Fruit fly (Drosophila melanogaster) whole organism, embryonic: Measurements from ENCODE around the gene CG17646.

Experiments used
- Asciz ChIP-seq: fragments of 200-800 bp; sonication (Bioruptor generic); optimal IDR thresholded peaks from 2 replicates; lab custom pipeline; 2017; ENCODE audit warnings: missing biosample characterization, mild to moderate bottlenecking, missing genetic modification characterization, missing genetic modification reagents
- CG10147 ChIP-seq: fragments of 200-800 bp; sonication (Bioruptor generic); optimal IDR thresholded peaks from 2 replicates; lab custom pipeline; 2019; ENCODE audit warnings: missing biosample characterization, mild to moderate bottlenecking, missing genetic modification characterization, moderate library complexity
- CG11085 ChIP-seq: fragments of 200-800 bp; sonication (Bioruptor generic); IDR thresholded peaks from 2 replicates; pipeline ENCODE4 v1.3.6; 2022; ENCODE audit warnings: missing biosample characterization, missing genetic modification characterization
- CG12659 ChIP-seq: fragments of 200-800 bp; sonication (Bioruptor generic); optimal IDR thresholded peaks from 3 replicates; lab custom pipeline; 2017; ENCODE audit warnings: mild to moderate bottlenecking, missing biosample characterization, missing genetic modification reagents, missing genetic modification characterization
- CG13894 ChIP-seq: fragments of 200-800 bp; sonication (Bioruptor generic); optimal IDR thresholded peaks from 3 replicates; lab custom pipeline; 2018; ENCODE audit warnings: missing biosample characterization, mild to moderate bottlenecking, missing genetic modification characterization, moderate library complexity
- CG1603 ChIP-seq: fragments of 200-800 bp; sonication (Bioruptor generic); optimal IDR thresholded peaks from 2 replicates; lab custom pipeline; 2019; ENCODE audit warnings: missing biosample characterization, mild to moderate bottlenecking, missing genetic modification characterization, moderate library complexity
- CG16863 ChIP-seq: fragments of 200-800 bp; sonication (Bioruptor generic); optimal IDR thresholded peaks from 3 replicates; lab custom pipeline; 2016; ENCODE audit warnings: missing biosample characterization, missing genetic modification characterization
- CG17186 ChIP-seq: fragments of 200-800 bp; sonication (Bioruptor generic); optimal IDR thresholded peaks from 3 replicates; lab custom pipeline; 2017; ENCODE audit warnings: missing biosample characterization, missing genetic modification reagents, missing genetic modification characterization
- CG17361 ChIP-seq: fragments of 200-800 bp; sonication (Bioruptor generic); IDR thresholded peaks from 3 replicates; pipeline ENCODE4 v1.3.6; 2022; ENCODE audit warnings: missing biosample characterization, missing genetic modification characterization
- CG18011 ChIP-seq: fragments of 200-800 bp; sonication (Bioruptor generic); optimal IDR thresholded peaks from 2 replicates; lab custom pipeline; 2017; ENCODE audit warnings: missing biosample characterization, missing genetic modification characterization, mild to moderate bottlenecking, moderate library complexity, missing genotype
- CG18764 ChIP-seq: fragments of 200-800 bp; sonication (Bioruptor generic); optimal IDR thresholded peaks from 3 replicates; lab custom pipeline; 2016; ENCODE audit warnings: missing biosample characterization, missing genetic modification characterization
- CG2116 ChIP-seq: fragments of 200-800 bp; sonication (Bioruptor generic); optimal IDR thresholded peaks from 3 replicates; lab custom pipeline; 2018; ENCODE audit warnings: missing biosample characterization, mild to moderate bottlenecking, missing genetic modification characterization
- CG32532 ChIP-seq: fragments of 200-800 bp; sonication (Bioruptor generic); IDR thresholded peaks from 2 replicates; pipeline ENCODE4 v1.3.6; 2022; ENCODE audit warnings: missing biosample characterization, missing genetic modification characterization
- CG3407 ChIP-seq: fragments of 200-800 bp; sonication (Bioruptor generic); optimal IDR thresholded peaks from 2 replicates; lab custom pipeline; 2018; ENCODE audit warnings: missing biosample characterization, mild to moderate bottlenecking, missing genetic modification characterization
- CG4820 ChIP-seq: fragments of 200-800 bp; sonication (Bioruptor generic); optimal IDR thresholded peaks from 3 replicates; lab custom pipeline; 2016; ENCODE audit warnings: missing biosample characterization, missing genetic modification characterization
- CG5180 ChIP-seq: fragments of 200-800 bp; sonication (Bioruptor generic); optimal IDR thresholded peaks from 3 replicates; lab custom pipeline; 2017; ENCODE audit warnings: missing biosample characterization, missing genetic modification characterization, mild to moderate bottlenecking, moderate library complexity, missing genetic modification reagents
- CG6813 ChIP-seq: fragments of 200-800 bp; sonication (Bioruptor generic); optimal IDR thresholded peaks from 2 replicates; lab custom pipeline; 2017; ENCODE audit warnings: missing biosample characterization, missing genetic modification characterization, mild to moderate bottlenecking, moderate library complexity, missing genetic modification reagents
- CG7963 ChIP-seq: fragments of 200-800 bp; sonication (Bioruptor generic); IDR thresholded peaks from 3 replicates; pipeline ENCODE4 v1.3.6; 2022; ENCODE audit warnings: missing biosample characterization, missing genetic modification characterization; ENCODE audit not compliant: partially characterized antibody
- CG8924 ChIP-seq: fragments of 200-800 bp; optimal IDR thresholded peaks from 3 replicates; lab custom pipeline; 2019; ENCODE audit warnings: missing biosample characterization, mild to moderate bottlenecking, missing genetic modification characterization, moderate library complexity
- CoRest ChIP-seq: fragments of 200-800 bp; sonication (Bioruptor generic); optimal IDR thresholded peaks from 3 replicates; lab custom pipeline; 2018; ENCODE audit warnings: missing biosample characterization, mild to moderate bottlenecking, missing genetic modification characterization, moderate library complexity
- Ets97D ChIP-seq: fragments of 200-800 bp; sonication (Bioruptor generic); optimal IDR thresholded peaks from 3 replicates; lab custom pipeline; 2016; ENCODE audit warnings: missing biosample characterization, missing genetic modification characterization
- Fer1 ChIP-seq: fragments of 200-800 bp; sonication (Bioruptor generic); optimal IDR thresholded peaks from 2 replicates; lab custom pipeline; 2017; ENCODE audit warnings: missing biosample characterization, mild to moderate bottlenecking, missing genetic modification characterization
- HLH3B ChIP-seq: fragments of 200-800 bp; sonication (Bioruptor generic); IDR thresholded peaks from 2 replicates; pipeline ENCODE4 v1.3.6; 2022; ENCODE audit warnings: missing biosample characterization, missing genetic modification characterization
- Hr51 ChIP-seq, 2 experiments: fragments of 200-800 bp; sonication (Bioruptor generic); optimal IDR thresholded peaks; 2 replicates in 1 of 2; 3 replicates in 1 of 2; lab custom pipeline; 2016 to 2018; ENCODE audit warnings: missing biosample characterization in 2 of 2, missing genetic modification characterization in 2 of 2, mild to moderate bottlenecking in 1 of 2, moderate library complexity in 1 of 2
- Med ChIP-seq: fragments of 200-800 bp; sonication (Bioruptor generic); peaks from one replicate; lab custom pipeline; 2016; ENCODE audit warnings: missing biosample characterization, missing genetic modification characterization, mild to moderate bottlenecking, inconsistent platforms, moderate library complexity
- Mrtf ChIP-seq: fragments of 200-800 bp; sonication (Bioruptor generic); IDR thresholded peaks from 3 replicates; pipeline ENCODE4 v1.3.6; 2022; ENCODE audit warnings: missing biosample characterization, missing genetic modification characterization
- Nf-YC ChIP-seq: fragments of 200-800 bp; optimal IDR thresholded peaks from 3 replicates; lab custom pipeline; 2019; ENCODE audit warnings: missing biosample characterization, mild to moderate bottlenecking, missing genetic modification characterization, moderate library complexity
- Sox102F ChIP-seq: fragments of 200-800 bp; sonication (Bioruptor generic); optimal IDR thresholded peaks from 2 replicates; lab custom pipeline; 2018; ENCODE audit warnings: missing biosample characterization, mild to moderate bottlenecking, missing genetic modification characterization, moderate library complexity
- Sry-δ ChIP-seq: fragments of 200-800 bp; sonication (Bioruptor generic); optimal IDR thresholded peaks from 2 replicates; lab custom pipeline; 2016; ENCODE audit warnings: missing biosample characterization, missing genetic modification characterization
- Taf1 ChIP-seq: fragments of 200-800 bp; sonication (Bioruptor generic); IDR thresholded peaks from 2 replicates; pipeline ENCODE4 v1.3.6; 2022; ENCODE audit warnings: missing biosample characterization, missing genetic modification characterization
- Xrp1 ChIP-seq: fragments of 200-800 bp; sonication (Bioruptor generic); IDR thresholded peaks from 2 replicates; pipeline ENCODE4 v1.3.6; 2022; ENCODE audit warnings: missing biosample characterization, missing genetic modification characterization
- br ChIP-seq: fragments of >200 bp; optimal IDR thresholded peaks from 2 replicates; lab custom pipeline; 2017
- chn ChIP-seq: fragments of 200-800 bp; sonication (Bioruptor generic); optimal IDR thresholded peaks from 2 replicates; lab custom pipeline; 2016; ENCODE audit warnings: missing biosample characterization, missing genetic modification characterization
- ci ChIP-seq: fragments of 200-800 bp; sonication (Bioruptor generic); IDR thresholded peaks from 3 replicates; pipeline ENCODE4 v1.3.6; 2022; ENCODE audit warnings: missing biosample characterization, missing genetic modification characterization
- emc ChIP-seq: fragments of 200-800 bp; sonication (Bioruptor generic); optimal IDR thresholded peaks from 2 replicates; lab custom pipeline; 2016; ENCODE audit warnings: missing biosample characterization, missing genetic modification characterization
- gfzf ChIP-seq: fragments of 200-800 bp; sonication (Bioruptor generic); optimal IDR thresholded peaks from 2 replicates; lab custom pipeline; 2016; ENCODE audit warnings: missing biosample characterization, mild to moderate bottlenecking, missing genetic modification characterization, moderate library complexity
- jumu ChIP-seq: fragments of 200-800 bp; sonication (Bioruptor generic); optimal IDR thresholded peaks from 3 replicates; lab custom pipeline; 2016; ENCODE audit warnings: missing biosample characterization, missing genetic modification characterization
- lilli ChIP-seq: fragments of 200-800 bp; sonication (Bioruptor generic); optimal IDR thresholded peaks from 3 replicates; lab custom pipeline; 2016; ENCODE audit warnings: missing biosample characterization, missing genetic modification characterization
- lmd ChIP-seq: fragments of 200-800 bp; sonication (Bioruptor generic); IDR thresholded peaks from 2 replicates; pipeline ENCODE4 v1.3.6; 2022; ENCODE audit warnings: missing biosample characterization, missing genetic modification characterization
- luna ChIP-seq: fragments of 200-800 bp; sonication (Bioruptor generic); optimal IDR thresholded peaks from 2 replicates; lab custom pipeline; 2016; ENCODE audit warnings: missing biosample characterization, missing genetic modification characterization
- nerfin-1 ChIP-seq: fragments of 200-800 bp; sonication (Bioruptor generic); optimal IDR thresholded peaks from 3 replicates; lab custom pipeline; 2019; ENCODE audit warnings: missing biosample characterization, mild to moderate bottlenecking, missing genetic modification characterization, moderate library complexity
- prd ChIP-seq, 3 experiments: fragments of >200 bp in 2 of 3; fragments of 200-800 bp in 1 of 3; sonication (Bioruptor generic) in 1 of 3; optimal IDR thresholded peaks in 2 of 3; IDR thresholded peaks in 1 of 3; 2 replicates in 2 of 3; 3 replicates in 1 of 3; pipeline versions ENCODE4 v1.3.6 to Lab custom; 2017 to 2022; ENCODE audit warnings: missing biosample characterization in 1 of 3, missing genetic modification characterization in 1 of 3
- pzg ChIP-seq: fragments of 200-800 bp; sonication (Bioruptor generic); optimal IDR thresholded peaks from 3 replicates; lab custom pipeline; 2018; ENCODE audit warnings: missing biosample characterization, mild to moderate bottlenecking, missing genetic modification characterization, moderate library complexity
- ranshi ChIP-seq: fragments of 200-800 bp; sonication (Bioruptor generic); IDR thresholded peaks from 2 replicates; pipeline ENCODE4 v1.3.6; 2022; ENCODE audit warnings: missing biosample characterization, missing genetic modification characterization
- run ChIP-seq: fragments of 200-800 bp; sonication (Bioruptor generic); optimal IDR thresholded peaks from 3 replicates; lab custom pipeline; 2018; ENCODE audit warnings: missing biosample characterization, mild to moderate bottlenecking, missing genetic modification characterization
- sens ChIP-seq: fragments of 200-800 bp; sonication (Bioruptor generic); peaks from one replicate; lab custom pipeline; 2016; ENCODE audit warnings: missing biosample characterization, missing genetic modification characterization
- sens-2 ChIP-seq: fragments of 200-800 bp; sonication (Bioruptor generic); IDR thresholded peaks from 2 replicates; pipeline ENCODE4 v1.3.6; 2022; ENCODE audit warnings: missing biosample characterization, missing genetic modification characterization
- stwl ChIP-seq: fragments of 200-800 bp; sonication (Bioruptor generic); optimal IDR thresholded peaks from 3 replicates; lab custom pipeline; 2018; ENCODE audit warnings: missing biosample characterization, mild to moderate bottlenecking, missing genetic modification characterization, moderate library complexity
- tgo ChIP-seq: fragments of 200-800 bp; sonication (Bioruptor generic); IDR thresholded peaks from 3 replicates; pipeline ENCODE4 v1.3.6; 2022; ENCODE audit warnings: missing biosample characterization, missing genetic modification characterization

The CG17646 gene

dm6 chr2L:1728620-1728944, 3.7 kb upstream of the CG17646 start, which contains the start of gene Rrp40 (continued):
- peak; percentile 38 for TF ChIP-seq CG12659 (GFP tag; lab: Kevin White, UChicago)
- TF ChIP-seq stwl (tag; lab: Kevin White, UChicago) = peak; percentile 71
- no peak for TF ChIP-seq Hr51 (GFP tag; optimal IDR thresholded peaks at IDR 0.05; lab: Kevin White, UChicago)
- TF ChIP-seq pzg (GFP tag; lab: Kevin White, UChicago) = peak; percentile 60
- TF ChIP-seq Med (GFP tag; lab: Kevin White, UChicago) = peak; percentile 80
- no peak for TF ChIP-seq emc (GFP tag; lab: Kevin White, UChicago)
- no peak for TF ChIP-seq nerfin-1
- no peak for TF ChIP-seq run

- TF ChIP-seq Mrtf (GFP tag; lab: Robert Waterston, UW) (no peak), Sry-δ (GFP tag; lab: Kevin White, UChicago) (peak; percentile 29), CG2116 (GFP tag; lab: Kevin White, UChicago) (peak; percentile 30), luna (no peak), ci (peak; percentile 63; the same call in 2 of the 3 replicates), CG7963 (GFP tag; lab: Robert Waterston, UW) (no peak), Sox102F (GFP tag; lab: Kevin White, UChicago) (peak; percentile 38), prd (optimal IDR thresholded peaks at IDR 0.05; lab: Kevin White, UChicago) (no peak), prd (GFP tag; IDR thresholded peaks at IDR 0.05; lab: Robert Waterston, UW) (peak; percentile 50), chn (GFP tag; lab: Kevin White, UChicago) (peak; percentile 4), Asciz (GFP tag; lab: Kevin White, UChicago) (peak; percentile 25), gfzf (GFP tag; lab: Kevin White, UChicago) (peak; percentile 15), CG5180 (GFP tag; lab: Kevin White, UChicago) (peak; percentile 87), CG6813 (GFP tag; lab: Kevin White, UChicago) (peak; percentile 1), CoRest (tag; lab: Kevin White, UChicago) (peak; percentile 38), ranshi (peak; percentile 55; the same call in 1 of the 2 replicates), tgo (peak; percentile 59), CG8924 (tag; lab: Kevin White, UChicago) (peak; percentile 44), jumu (GFP tag; lab: Kevin White, UChicago) (peak; percentile 18), Xrp1 (peak; percentile 51; the same call in 1 of the 2 replicates), CG10147 (GFP tag; lab: Kevin White, UChicago) (peak; percentile 21), CG18764 (GFP tag; lab: Kevin White, UChicago) (peak; percentile 9), lilli (GFP tag; lab: Kevin White, UChicago) (peak; percentile 59), CG13894 (tag; lab: Kevin White, UChicago) (peak; percentile 44), lmd (GFP tag; lab: Robert Waterston, UW) (peak; percentile 60), Nf-YC (tag; lab: Kevin White, UChicago) (peak; percentile 55), sens (GFP tag; lab: Kevin White, UChicago) (peak; percentile 93), CG1603 (tag; lab: Kevin White, UChicago) (peak; percentile 42), HLH3B (GFP tag; lab: Robert Waterston, UW) (peak; percentile 54), CG16863 (GFP tag; lab: Kevin White, UChicago) (no peak), Fer1 (GFP tag; lab: Kevin White, UChicago) (peak; percentile 54), sens-2 (GFP tag; lab: Robert Waterston, UW) (peak; percentile 39; the same call in 1 of the 2 replicates), CG3407 (GFP tag; lab: Kevin White, UChicago) (peak; percentile 23), CG11085 (GFP tag; lab: Robert Waterston, UW) (0 out of 2 replicates have a peak, but pooled peaks have one; percentile 20), Taf1 (GFP tag; lab: Robert Waterston, UW) (peak; percentile 45; the same call in 1 of the 2 replicates), Ets97D (GFP tag; lab: Kevin White, UChicago) (no peak), CG32532 (GFP tag; lab: Robert Waterston, UW) (peak; percentile 80), CG17186 (GFP tag; lab: Kevin White, UChicago) (no peak), CG17361 (GFP tag; lab: Robert Waterston, UW) (no peak), CG4820 (GFP tag; lab: Kevin White, UChicago) (peak; percentile 0), br (lab: Kevin White, UChicago) (no peak), CG18011 (GFP tag; lab: Kevin White, UChicago) (peak; percentile 31)
These were observed 2.7 kb upstream of the CG17646 start, which contains the start of the genes Eno and CG31937 for dm6 chr2L:1729607-1730011. TSS of gene Eno (minus strand) at chr2L:1729636. TSS of gene CG31937 (plus strand) at chr2L:1729887.
